Worm (Caenorhabditis elegans): ENCODE measurements around the gene F39D8.3.

- no peak for TF ChIP-seq ces-1 (GFP tag; optimal IDR thresholded peaks at IDR 0.05)
- no peak for TF ChIP-seq lin-15B (tag; optimal IDR thresholded peaks at IDR 0.05)
- no peak for TF ChIP-seq nhr-71 (tag; optimal IDR thresholded peaks at IDR 0.05)
- no peak for TF ChIP-seq mab-9 (GFP tag; IDR thresholded peaks at IDR 0.05)
- no peak for TF ChIP-seq rnt-1 (tag; optimal IDR thresholded peaks at IDR 0.05)
- TF ChIP-seq nhr-12 (tag; optimal IDR thresholded peaks at IDR 0.05): no peak
- TF ChIP-seq unc-62 (GFP tag; optimal IDR thresholded peaks at IDR 0.05): no peak
- TF ChIP-seq nhr-237 (tag; optimal IDR thresholded peaks at IDR 0.05): no peak
- TF ChIP-seq ceh-63 (GFP tag; optimal IDR thresholded peaks at IDR 0.05): no peak
- no peak for TF ChIP-seq egl-27 (tag; optimal IDR thresholded peaks at IDR 0.05)
- TF ChIP-seq ama-1 (optimal IDR thresholded peaks at IDR 0.05): no peak
- no peak for TF ChIP-seq sup-37 (GFP tag; optimal IDR thresholded peaks at IDR 0.05)
Measured at ce11 chrX:15375299-15375698, 45.5 kb upstream of the F39D8.3 start.
